Fruit fly (Drosophila melanogaster) Kc167 (cell line): ENCODE measurements around the gene TwdlZ.

Source experiments
- Myc ChIP-seq: fragments of >200 bp; optimal IDR thresholded peaks from 2 replicates; lab custom pipeline; 2017; ENCODE audit warnings: missing external identifiers
- Sin3A ChIP-seq: fragments of >200 bp; optimal IDR thresholded peaks from 2 replicates; lab custom pipeline; 2018; ENCODE audit warnings: missing external identifiers
- h ChIP-seq: fragments of >200 bp; optimal IDR thresholded peaks from 3 replicates; lab custom pipeline; 2018; ENCODE audit warnings: missing external identifiers
- insv ChIP-seq: fragments of >200 bp; optimal IDR thresholded peaks from 3 replicates; lab custom pipeline; 2018; ENCODE audit warnings: missing external identifiers
- psq ChIP-seq: fragments of >200 bp; optimal IDR thresholded peaks from 2 replicates; lab custom pipeline; 2017; ENCODE audit warnings: missing external identifiers
- ttk ChIP-seq: sonication (Bioruptor generic); optimal IDR thresholded peaks from 2 replicates; lab custom pipeline; 2017; ENCODE audit warnings: missing external identifiers

The TwdlZ gene

dm6 chrX:16782175-16782916 is 44.4 kb downstream of the TwdlZ start:
- TF ChIP-seq insv: no peak
- no peak for TF ChIP-seq Myc (lab: Kevin White, UChicago)
- no peak for TF ChIP-seq Sin3A (lab: Kevin White, UChicago)
- no peak for TF ChIP-seq psq (lab: Kevin White, UChicago)
- TF ChIP-seq h (lab: Kevin White, UChicago): no peak
- TF ChIP-seq ttk (lab: Kevin White, UChicago): no peak

- no peak for TF ChIP-seq h (lab: Kevin White, UChicago)
- TF ChIP-seq ttk (lab: Kevin White, UChicago): no peak
- TF ChIP-seq Sin3A (lab: Kevin White, UChicago): no peak
- no peak for TF ChIP-seq psq (lab: Kevin White, UChicago)
- TF ChIP-seq insv: no peak
- TF ChIP-seq Myc (lab: Kevin White, UChicago): no peak
These were observed 45.2 kb downstream of the TwdlZ start, which contains the start of gene if for dm6 chrX:16783141-16783715. TSS of gene if (minus strand) at chrX:16783434.

- TF ChIP-seq Sin3A (lab: Kevin White, UChicago): no peak
- no peak for TF ChIP-seq ttk (lab: Kevin White, UChicago)
- TF ChIP-seq Myc (lab: Kevin White, UChicago): no peak
- TF ChIP-seq h (lab: Kevin White, UChicago): no peak
- no peak for TF ChIP-seq insv
- no peak for TF ChIP-seq psq (lab: Kevin White, UChicago)
These were observed 45.8 kb downstream of the TwdlZ start, which contains the start of gene mRpL22 for dm6 chrX:16783743-16784142. TSS of gene mRpL22 (plus strand) at chrX:16783933.

- no peak for TF ChIP-seq ttk (lab: Kevin White, UChicago)
- no peak for TF ChIP-seq Myc (lab: Kevin White, UChicago)
- TF ChIP-seq insv: no peak
- TF ChIP-seq h (lab: Kevin White, UChicago): no peak
- TF ChIP-seq Sin3A (lab: Kevin White, UChicago): no peak
- TF ChIP-seq psq (lab: Kevin White, UChicago): no peak
These were observed 49.0 kb downstream of the TwdlZ start, which contains the start of the genes CG9609 and Sap30 for dm6 chrX:16786860-16787415. TSS of gene CG9609 (minus strand) at chrX:16787008. TSS of gene Sap30 (plus strand) at chrX:16787283.

dm6 chrX:16787416-16787900 is 49.5 kb downstream of the TwdlZ start:
- TF ChIP-seq Myc (lab: Kevin White, UChicago): no peak
- no peak for TF ChIP-seq psq (lab: Kevin White, UChicago)
- no peak for TF ChIP-seq h (lab: Kevin White, UChicago)
- no peak for TF ChIP-seq ttk (lab: Kevin White, UChicago)
- TF ChIP-seq Sin3A (lab: Kevin White, UChicago): no peak
- no peak for TF ChIP-seq insv
